Worm (Caenorhabditis elegans): ENCODE results near the gene sdz-9.

The sdz-9 gene

DNA sequence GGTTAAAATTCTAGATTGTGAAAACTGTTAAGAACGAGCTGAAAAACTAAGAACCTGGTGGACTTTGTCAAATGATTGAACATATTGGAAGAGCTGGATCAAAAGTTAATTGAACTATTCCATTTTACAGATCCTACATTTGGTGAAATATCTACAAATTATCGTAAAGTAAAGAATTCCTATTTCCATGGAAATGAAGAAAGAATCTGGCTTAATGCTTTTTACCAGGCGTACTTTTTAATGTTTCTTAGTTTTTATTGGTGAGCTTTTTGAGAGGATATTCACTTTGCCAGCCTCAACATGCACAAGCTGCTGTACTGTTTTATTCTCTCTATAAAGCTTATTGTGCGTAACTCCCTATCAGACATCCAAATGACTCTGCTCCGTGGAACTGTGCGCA, 4.4 kb upstream of the sdz-9 start, which contains the start of gene F08D12.4:
TSS of gene F08D12.4 (plus strand) at position 301 of the 400 bp plus-strand sequence.
- TF ChIP-seq sox-2 (GFP tag; IDR thresholded peaks at IDR 0.05) = no peak
- no peak for TF ChIP-seq ceh-2 (tag; optimal IDR thresholded peaks at IDR 0.05)
- TF ChIP-seq ceh-24 (tag; optimal IDR thresholded peaks at IDR 0.05) = no peak
- no peak for TF ChIP-seq pat-9 (tag; optimal IDR thresholded peaks at IDR 0.05)
- no peak for TF ChIP-seq sdc-2 (tag; optimal IDR thresholded peaks at IDR 0.05)
- no peak for TF ChIP-seq hlh-6 (tag; optimal IDR thresholded peaks at IDR 0.05)
- TF ChIP-seq fkh-10 (GFP tag; optimal IDR thresholded peaks at IDR 0.05) = no peak
- TF ChIP-seq dmd-4 (tag; optimal IDR thresholded peaks at IDR 0.05; ENCODE audit: borderline replicate concordance) = no peak
- TF ChIP-seq nhr-11 (tag; optimal IDR thresholded peaks at IDR 0.05) = no peak

DNA sequence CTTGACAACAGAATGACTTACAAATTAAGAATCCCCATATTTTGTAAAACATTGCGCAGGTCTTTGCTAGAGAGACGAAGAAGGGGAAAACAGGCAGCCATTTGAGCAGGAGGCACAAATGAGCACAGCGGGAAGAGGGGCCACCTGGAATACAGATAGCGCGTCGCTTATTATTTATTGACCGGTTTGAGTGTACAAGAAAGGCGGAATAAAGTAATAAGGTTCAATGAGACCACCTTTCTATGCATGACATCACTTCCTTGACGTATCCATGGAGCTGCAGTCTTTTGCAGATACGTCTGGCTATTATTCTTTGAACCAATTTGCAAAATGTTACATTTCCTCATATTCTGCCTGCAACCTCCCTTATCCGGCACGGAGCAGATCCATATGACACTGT, 1.5 kb upstream of the sdz-9 start, which contains the start of gene fbxb-111:
TSS of gene fbxb-111 (minus strand) at position 101 of the 400 bp plus-strand sequence.
- TF ChIP-seq ref-2 (tag; optimal IDR thresholded peaks at IDR 0.05) = peak; percentile 20
- no peak for TF ChIP-seq lin-11 (tag; optimal IDR thresholded peaks at IDR 0.05)
- no peak for TF ChIP-seq madf-2 (tag; optimal IDR thresholded peaks at IDR 0.05)

DNA sequence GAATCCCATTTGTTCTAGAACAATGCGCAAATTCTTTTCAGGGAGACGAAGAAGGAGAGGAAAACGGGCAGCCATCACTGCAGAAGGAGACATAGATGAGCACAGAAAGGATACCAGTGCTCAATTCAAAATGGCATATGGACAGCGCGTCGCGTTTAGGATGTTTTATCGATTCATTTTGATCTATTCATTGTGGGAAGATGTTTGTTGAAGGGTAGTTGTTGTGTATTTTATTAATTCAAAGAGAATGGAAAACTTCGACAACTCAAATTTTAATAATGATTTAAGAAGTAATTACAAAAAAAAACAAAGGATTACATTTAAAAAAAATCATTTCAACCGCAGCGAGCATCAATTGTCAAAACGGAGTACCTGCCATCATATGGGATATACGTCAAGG, 1.3 kb downstream of the sdz-9 start, which contains the start of gene sdz-10:
TSS of gene sdz-10 (minus strand) at position 101 of the 400 bp plus-strand sequence.
- TF ChIP-seq hlh-30 (tag; optimal IDR thresholded peaks at IDR 0.05; ENCODE audit: insufficient read depth) = no peak
- no peak for TF ChIP-seq C08G9.2 (tag; optimal IDR thresholded peaks at IDR 0.05)
- no peak for TF ChIP-seq ceh-6 (GFP tag; optimal IDR thresholded peaks at IDR 0.05)

DNA sequence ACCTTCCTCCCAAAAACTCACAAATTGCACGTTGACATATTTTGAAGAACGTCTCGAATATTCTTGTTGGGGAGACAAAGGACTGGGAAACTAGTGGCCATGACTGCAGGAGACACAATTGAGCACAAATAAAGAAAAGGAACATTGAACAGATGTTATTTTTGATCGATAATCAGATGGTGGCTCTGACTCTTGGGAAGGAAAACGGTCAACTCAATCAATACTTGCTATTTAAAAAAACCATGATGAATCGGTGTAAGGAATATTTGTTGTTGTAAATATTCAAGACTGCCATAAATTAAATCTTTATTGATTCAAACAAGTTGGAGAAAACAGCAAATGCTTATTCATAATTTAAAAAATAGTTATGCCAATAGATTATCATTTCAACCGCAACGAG, 2.6 kb downstream of the sdz-9 start, which contains the start of gene fbxb-105:
TSS of gene fbxb-105 (minus strand) at position 101 of the 400 bp plus-strand sequence.
- TF ChIP-seq gmeb-2 (tag; optimal IDR thresholded peaks at IDR 0.05) (no peak), dmd-4 (tag; optimal IDR thresholded peaks at IDR 0.05; ENCODE audit: borderline replicate concordance) (no peak), pros-1 (tag; optimal IDR thresholded peaks at IDR 0.05) (no peak), hlh-8 (tag; optimal IDR thresholded peaks at IDR 0.05) (no peak), tbx-7 (tag; optimal IDR thresholded peaks at IDR 0.05) (no peak), sdc-2 (tag; optimal IDR thresholded peaks at IDR 0.05) (no peak), ets-4 (tag; optimal IDR thresholded peaks at IDR 0.05) (no peak), syd-9 (tag; optimal IDR thresholded peaks at IDR 0.05) (no peak), fkh-6 (tag; optimal IDR thresholded peaks at IDR 0.05) (no peak), nhr-232 (tag; optimal IDR thresholded peaks at IDR 0.05) (no peak), pag-3 (tag; optimal IDR thresholded peaks at IDR 0.05; ENCODE audit: borderline replicate concordance) (no peak), ceh-30 (tag; optimal IDR thresholded peaks at IDR 0.05) (no peak), pqm-1 (tag; optimal IDR thresholded peaks at IDR 0.05) (no peak), lim-6 (tag; optimal IDR thresholded peaks at IDR 0.05) (no peak), fax-1 (tag; optimal IDR thresholded peaks at IDR 0.05) (no peak), dve-1 (tag; optimal IDR thresholded peaks at IDR 0.05) (no peak)

DNA sequence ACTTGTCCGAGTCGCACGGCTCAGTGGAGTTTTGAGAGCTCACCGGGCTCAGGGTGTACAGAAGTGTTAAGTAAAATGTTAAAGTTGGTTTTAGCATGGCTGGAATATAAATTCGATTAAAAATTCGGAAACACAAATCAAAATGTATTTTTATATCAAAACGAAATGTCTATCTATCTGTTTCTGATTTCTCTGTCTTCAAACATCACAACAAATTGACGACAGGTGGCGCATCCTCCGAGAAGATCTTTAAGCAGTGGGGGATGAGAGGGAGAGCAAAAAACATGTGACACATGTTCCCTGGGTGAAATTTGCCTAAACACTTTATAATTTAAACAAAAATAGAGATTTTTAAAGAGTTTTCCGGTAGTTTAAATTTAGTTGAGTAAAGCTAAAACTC, 4.4 kb downstream of the sdz-9 start, which contains the start of gene F08D12.7:
TSS of gene F08D12.7 (minus strand) at position 101 of the 400 bp plus-strand sequence.
- TF ChIP-seq tbx-2 (tag; optimal IDR thresholded peaks at IDR 0.05) (no peak), unc-86 (tag; optimal IDR thresholded peaks at IDR 0.05) (no peak), fkh-10 (GFP tag; optimal IDR thresholded peaks at IDR 0.05) (no peak), ref-2 (tag; optimal IDR thresholded peaks at IDR 0.05) (no peak), pat-9 (tag; optimal IDR thresholded peaks at IDR 0.05) (no peak), fkh-6 (tag; optimal IDR thresholded peaks at IDR 0.05) (no peak), ceh-45 (GFP tag; IDR thresholded peaks at IDR 0.05) (no peak), nfya-1 (tag; optimal IDR thresholded peaks at IDR 0.05) (no peak), pha-4 (tag; optimal IDR thresholded peaks at IDR 0.05) (no peak)
